Worm (Caenorhabditis elegans) whole organism, L4 larva: ENCODE measurements around the gene F59E11.5.

Source experiments
- ama-1 ChIP-seq: fragments of 150-350 bp; optimal IDR thresholded peaks from 2 replicates; lab custom pipeline; 2014; ENCODE audit warnings: inconsistent platforms, mixed read lengths
- attf-4 ChIP-seq: sonication (generic microtip); optimal IDR thresholded peaks from 3 replicates; lab custom pipeline; 2017; ENCODE audit warnings: missing biosample characterization, missing genetic modification characterization
- ceh-28 ChIP-seq: fragments of 150-350 bp; optimal IDR thresholded peaks from 2 replicates; lab custom pipeline; 2014; ENCODE audit warnings: missing biosample characterization, missing genetic modification reagents, missing genetic modification characterization
- ceh-44 ChIP-seq: fragments of 200-800 bp; sonication (Bioruptor generic); IDR thresholded peaks from 2 replicates; pipeline ENCODE4 v1.3.6; 2022; ENCODE audit warnings: missing genetic modification reagents, missing genetic modification characterization, missing compliant biosample characterization
- ceh-82 ChIP-seq: sonication (generic microtip); optimal IDR thresholded peaks from 2 replicates; lab custom pipeline; 2017; ENCODE audit warnings: missing biosample characterization, missing genetic modification characterization
- cey-2 ChIP-seq: sonication (generic microtip); optimal IDR thresholded peaks from 3 replicates; lab custom pipeline; 2017; ENCODE audit warnings: missing genetic modification characterization, mild to moderate bottlenecking, missing compliant biosample characterization, antibody characterized with exemption, borderline replicate concordance; ENCODE audit not compliant: insufficient read depth
- dmd-6 ChIP-seq: fragments of 200-800 bp; sonication (Bioruptor generic); IDR thresholded peaks from 2 replicates; pipeline ENCODE4 v1.3.6; 2022; ENCODE audit warnings: missing genetic modification reagents, missing genetic modification characterization, missing compliant biosample characterization
- lin-39 ChIP-seq: fragments of 150-350 bp; optimal IDR thresholded peaks from 2 replicates; lab custom pipeline; 2014; ENCODE audit warnings: missing biosample characterization, missing genetic modification reagents, missing genetic modification characterization
- lsy-2 ChIP-seq, 2 experiments: fragments of 150-350 bp in 1 of 2; sonication (generic microtip) in 1 of 2; optimal IDR thresholded peaks; 2 replicates each; lab custom pipeline; 2014 to 2017; ENCODE audit warnings: missing biosample characterization in 2 of 2, missing genetic modification characterization in 2 of 2
- mep-1 ChIP-seq: fragments of 150-350 bp; sonication (generic microtip); optimal IDR thresholded peaks from 3 replicates; lab custom pipeline; 2014; ENCODE audit warnings: missing biosample characterization, missing genetic modification characterization
- nhr-42 ChIP-seq: fragments of 200-800 bp; sonication (Bioruptor generic); IDR thresholded peaks from 2 replicates; pipeline ENCODE4 v1.3.6; 2022; ENCODE audit warnings: missing genetic modification characterization, missing compliant biosample characterization
- nhr-76 ChIP-seq: fragments of 150-350 bp; optimal IDR thresholded peaks from 2 replicates; lab custom pipeline; 2014; ENCODE audit warnings: missing biosample characterization, missing genetic modification characterization
- nhr-77 ChIP-seq: fragments of 150-350 bp; optimal IDR thresholded peaks from 2 replicates; lab custom pipeline; 2014; ENCODE audit warnings: missing biosample characterization, missing genetic modification characterization
- snpc-4 ChIP-seq: fragments of 150-350 bp; optimal IDR thresholded peaks from 2 replicates; lab custom pipeline; 2014; ENCODE audit warnings: missing biosample characterization, missing genetic modification characterization

DNA sequence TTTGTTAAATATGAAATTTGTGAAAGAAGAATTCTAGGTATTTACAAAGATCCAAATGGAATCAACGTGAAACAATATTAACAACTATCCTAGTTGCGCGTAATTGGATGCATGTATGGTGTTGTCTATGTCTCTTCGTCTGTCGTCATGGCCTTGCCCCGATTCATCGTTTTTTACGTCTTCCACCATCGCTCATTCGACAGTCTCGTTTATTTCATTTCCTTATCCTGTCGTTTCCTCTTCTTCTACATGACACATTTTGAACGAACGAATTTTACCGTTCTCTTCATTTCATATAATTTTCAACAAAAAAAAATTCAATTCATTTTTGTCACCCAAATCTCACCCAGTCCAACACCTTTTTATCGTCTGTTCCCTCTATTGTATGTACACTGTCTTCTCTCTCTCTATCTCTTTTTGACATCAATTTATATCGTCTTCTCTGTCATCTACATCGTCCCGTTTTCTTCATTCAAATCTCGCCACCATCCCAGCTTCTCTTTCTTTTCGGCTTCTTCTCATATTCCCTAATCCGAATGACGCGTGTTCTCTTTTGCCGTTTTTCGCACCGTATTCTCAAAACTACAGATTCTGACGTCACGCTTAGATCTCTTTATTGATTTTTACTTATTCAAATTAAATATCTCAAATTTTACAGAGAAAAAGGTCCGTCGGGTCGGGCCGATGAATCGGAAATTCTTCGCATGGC, 38.4 kb upstream of the F59E11.5 start, which contains the start of gene ttc-17:
- TF ChIP-seq snpc-4 (tag; lab: Kevin White, UChicago): no peak
- no peak for TF ChIP-seq nhr-77 (tag; lab: Kevin White, UChicago)
- TF ChIP-seq attf-4 (tag; lab: Kevin White, UChicago): no peak
- TF ChIP-seq nhr-76 (tag; lab: Kevin White, UChicago): no peak
- TF ChIP-seq cey-2 (tag; lab: Kevin White, UChicago): no peak
- TF ChIP-seq ceh-82 (tag; lab: Kevin White, UChicago): no peak
- TF ChIP-seq ceh-44: no peak
- no peak for TF ChIP-seq ama-1
- TF ChIP-seq mep-1 (tag; lab: Kevin White, UChicago): no peak
- no peak for TF ChIP-seq nhr-42 (GFP tag; lab: Robert Waterston, UW)
- no peak for TF ChIP-seq ceh-28
- no peak for TF ChIP-seq lin-39 (tag; lab: Kevin White, UChicago)
- no peak for TF ChIP-seq dmd-6 (GFP tag; lab: Robert Waterston, UW)
- no peak for TF ChIP-seq lsy-2 (tag; optimal IDR thresholded peaks at IDR 0.05; lab: Kevin White, UChicago)
